Fruit fly (Drosophila melanogaster) whole organism, adult: ENCODE measurements around the gene Zip102B.

ENCODE experiments used
- CG11617 ChIP-seq: fragments of 200-800 bp; sonication (Bioruptor generic); optimal IDR thresholded peaks from 2 replicates; lab custom pipeline; 2017; ENCODE audit warnings: mild to moderate bottlenecking, missing biosample characterization, missing genetic modification reagents, missing genetic modification characterization
- CG14711 ChIP-seq: fragments of 200-800 bp; sonication (Bioruptor generic); optimal IDR thresholded peaks from 2 replicates; lab custom pipeline; 2018; ENCODE audit warnings: missing biosample characterization, mild to moderate bottlenecking, missing genetic modification characterization, moderate library complexity
- Hr96 ChIP-seq: fragments of 200-800 bp; sonication (Bioruptor generic); optimal IDR thresholded peaks from 2 replicates; lab custom pipeline; 2016; ENCODE audit warnings: missing biosample characterization, missing genetic modification characterization
- cnc ChIP-seq, 2 experiments: fragments of >200 bp; optimal IDR thresholded peaks; 2 replicates each; lab custom pipeline; 2017
- kay ChIP-seq: fragments of 200-800 bp; sonication (Bioruptor generic); peaks from one replicate; lab custom pipeline; 2016; ENCODE audit warnings: missing biosample characterization, missing genetic modification characterization, borderline replicate concordance

DNA sequence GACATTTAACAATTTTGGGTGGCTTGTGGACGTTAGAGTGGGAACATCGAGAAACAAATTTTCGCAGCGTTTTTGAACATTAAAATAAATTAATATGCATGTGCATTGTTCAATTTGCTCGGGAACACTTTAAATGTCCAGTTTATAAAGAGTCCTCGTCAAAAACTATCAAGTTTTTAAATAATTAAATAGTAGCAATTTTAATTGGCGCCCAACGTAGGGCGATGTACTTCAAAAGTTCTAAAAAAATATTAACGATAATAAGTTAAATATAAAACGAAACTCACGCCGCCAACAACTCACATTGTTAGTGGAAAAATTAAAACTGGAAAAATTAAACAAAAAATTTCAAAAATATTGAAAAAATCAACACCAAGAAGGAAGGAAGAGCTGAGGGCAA is 21.5 kb downstream of the Zip102B start:
- TF ChIP-seq CG14711 (tag; lab: Kevin White, UChicago) = no peak
- TF ChIP-seq cnc (optimal IDR thresholded peaks at IDR 0.05; lab: Kevin White, UChicago) = no peak
- TF ChIP-seq kay (GFP tag; lab: Kevin White, UChicago) = peak; percentile 91
- TF ChIP-seq CG11617 (GFP tag; lab: Kevin White, UChicago) = no peak
- TF ChIP-seq Hr96 (GFP tag; lab: Kevin White, UChicago) = no peak
